Fruit fly (Drosophila melanogaster) whole organism, embryonic: ENCODE data around the gene Nin.

Experiments
- ATbp ChIP-seq: fragments of 200-800 bp; sonication (Bioruptor generic); optimal IDR thresholded peaks from 2 replicates; lab custom pipeline; 2017; ENCODE audit warnings: missing biosample characterization, mild to moderate bottlenecking, missing genetic modification characterization, missing genetic modification reagents
- Atf-2 ChIP-seq: fragments of 200-800 bp; sonication (Bioruptor generic); optimal IDR thresholded peaks from 2 replicates; lab custom pipeline; 2016; ENCODE audit warnings: missing biosample characterization, missing genetic modification characterization
- Atf6 ChIP-seq: fragments of 200-800 bp; sonication (Bioruptor generic); IDR thresholded peaks from 2 replicates; pipeline ENCODE4 v1.3.6; 2022; ENCODE audit warnings: missing biosample characterization, missing genetic modification characterization
- CG11085 ChIP-seq: fragments of 200-800 bp; sonication (Bioruptor generic); IDR thresholded peaks from 2 replicates; pipeline ENCODE4 v1.3.6; 2022; ENCODE audit warnings: missing biosample characterization, missing genetic modification characterization
- CG14050 ChIP-seq: fragments of 200-800 bp; sonication (Bioruptor generic); IDR thresholded peaks from 3 replicates; pipeline ENCODE4 v1.3.6; 2022; ENCODE audit warnings: missing biosample characterization, missing genetic modification characterization
- CG14710 ChIP-seq: fragments of 200-800 bp; sonication (Bioruptor generic); optimal IDR thresholded peaks from 3 replicates; lab custom pipeline; 2019; ENCODE audit warnings: missing biosample characterization, mild to moderate bottlenecking, missing genetic modification characterization, moderate library complexity
- CG14965 ChIP-seq: fragments of 200-800 bp; sonication (Bioruptor generic); optimal IDR thresholded peaks from 2 replicates; lab custom pipeline; 2016; ENCODE audit warnings: missing biosample characterization, missing genetic modification characterization, borderline replicate concordance
- CG15073 ChIP-seq: fragments of 200-800 bp; sonication (Bioruptor generic); optimal IDR thresholded peaks from 2 replicates; lab custom pipeline; 2016; ENCODE audit warnings: missing biosample characterization, missing genetic modification characterization
- CG18011 ChIP-seq: fragments of 200-800 bp; sonication (Bioruptor generic); optimal IDR thresholded peaks from 2 replicates; lab custom pipeline; 2017; ENCODE audit warnings: missing biosample characterization, missing genetic modification characterization, mild to moderate bottlenecking, moderate library complexity, missing genotype
- CG30020 ChIP-seq: fragments of 200-800 bp; optimal IDR thresholded peaks from 2 replicates; lab custom pipeline; 2019; ENCODE audit warnings: missing biosample characterization, mild to moderate bottlenecking, missing genetic modification characterization, moderate library complexity
- CG31224 ChIP-seq: fragments of 200-800 bp; sonication (Bioruptor generic); IDR thresholded peaks from 2 replicates; pipeline ENCODE4 v1.3.6; 2022; ENCODE audit warnings: missing biosample characterization, missing genetic modification characterization
- CG32532 ChIP-seq: fragments of 200-800 bp; sonication (Bioruptor generic); IDR thresholded peaks from 2 replicates; pipeline ENCODE4 v1.3.6; 2022; ENCODE audit warnings: missing biosample characterization, missing genetic modification characterization
- CG4707 ChIP-seq: fragments of 200-800 bp; sonication (Bioruptor generic); optimal IDR thresholded peaks from 2 replicates; lab custom pipeline; 2018; ENCODE audit warnings: missing biosample characterization, mild to moderate bottlenecking, missing genetic modification characterization, moderate library complexity
- CG5180 ChIP-seq: fragments of 200-800 bp; sonication (Bioruptor generic); optimal IDR thresholded peaks from 3 replicates; lab custom pipeline; 2017; ENCODE audit warnings: missing biosample characterization, missing genetic modification characterization, mild to moderate bottlenecking, moderate library complexity, missing genetic modification reagents
- CG6175 ChIP-seq: fragments of 200-800 bp; sonication (Bioruptor generic); IDR thresholded peaks from 3 replicates; pipeline ENCODE4 v1.3.6; 2022; ENCODE audit warnings: missing biosample characterization, missing genetic modification characterization
- CG7372 ChIP-seq: fragments of 200-800 bp; sonication (Bioruptor generic); IDR thresholded peaks from 2 replicates; pipeline ENCODE4 v1.3.6; 2022; ENCODE audit warnings: missing biosample characterization, missing genetic modification characterization
- CG8924 ChIP-seq: fragments of 200-800 bp; optimal IDR thresholded peaks from 3 replicates; lab custom pipeline; 2019; ENCODE audit warnings: missing biosample characterization, mild to moderate bottlenecking, missing genetic modification characterization, moderate library complexity
- CG9817 ChIP-seq: fragments of 200-800 bp; sonication (Bioruptor generic); optimal IDR thresholded peaks from 2 replicates; lab custom pipeline; 2018; ENCODE audit warnings: missing biosample characterization, mild to moderate bottlenecking, missing genetic modification characterization, moderate library complexity
- CkIIα-i1 ChIP-seq: fragments of 200-800 bp; sonication (Bioruptor generic); IDR thresholded peaks from 2 replicates; pipeline ENCODE4 v1.3.6; 2022; ENCODE audit warnings: missing biosample characterization, missing genetic modification characterization
- D ChIP-seq, 2 experiments: fragments of 200-800 bp in 1 of 2; fragments of >200 bp in 1 of 2; sonication (Bioruptor generic) in 1 of 2; optimal IDR thresholded peaks; 2 replicates in 1 of 2; 3 replicates in 1 of 2; lab custom pipeline; 2017; ENCODE audit warnings: mild to moderate bottlenecking in 1 of 2, missing biosample characterization in 1 of 2, missing genetic modification characterization in 1 of 2, missing genetic modification reagents in 1 of 2
- Dll ChIP-seq: fragments of 200-800 bp; sonication (Bioruptor generic); IDR thresholded peaks from 4 replicates; pipeline ENCODE4 v1.3.6; 2022; ENCODE audit warnings: missing biosample characterization, missing genetic modification characterization; ENCODE audit not compliant: partially characterized antibody
- Doc3 ChIP-seq: fragments of 200-800 bp; sonication (Bioruptor generic); IDR thresholded peaks from 3 replicates; pipeline ENCODE4 v1.3.6; 2022; ENCODE audit warnings: missing biosample characterization, missing genetic modification characterization; ENCODE audit not compliant: partially characterized antibody
- E2f1 ChIP-seq: fragments of 200-800 bp; sonication (Bioruptor generic); IDR thresholded peaks from 2 replicates; pipeline ENCODE4 v1.3.6; 2022; ENCODE audit warnings: missing biosample characterization, missing genetic modification characterization
- Ets97D ChIP-seq: fragments of 200-800 bp; sonication (Bioruptor generic); optimal IDR thresholded peaks from 3 replicates; lab custom pipeline; 2016; ENCODE audit warnings: missing biosample characterization, missing genetic modification characterization
- Fer2 ChIP-seq: fragments of 200-800 bp; sonication (Bioruptor generic); optimal IDR thresholded peaks from 2 replicates; lab custom pipeline; 2018; ENCODE audit warnings: missing biosample characterization, mild to moderate bottlenecking, missing genetic modification characterization, moderate library complexity
- HLH3B ChIP-seq: fragments of 200-800 bp; sonication (Bioruptor generic); IDR thresholded peaks from 2 replicates; pipeline ENCODE4 v1.3.6; 2022; ENCODE audit warnings: missing biosample characterization, missing genetic modification characterization
- HmgZ ChIP-seq: fragments of 200-800 bp; sonication (Bioruptor generic); optimal IDR thresholded peaks from 2 replicates; lab custom pipeline; 2018; ENCODE audit warnings: missing biosample characterization, mild to moderate bottlenecking, missing genetic modification characterization
- Med ChIP-seq: fragments of 200-800 bp; sonication (Bioruptor generic); peaks from one replicate; lab custom pipeline; 2016; ENCODE audit warnings: missing biosample characterization, missing genetic modification characterization, mild to moderate bottlenecking, inconsistent platforms, moderate library complexity
- Myb ChIP-seq: fragments of 200-800 bp; sonication (Bioruptor generic); optimal IDR thresholded peaks from 2 replicates; lab custom pipeline; 2016; ENCODE audit warnings: missing biosample characterization, missing genetic modification characterization
- Oli ChIP-seq: fragments of 200-800 bp; sonication (Bioruptor generic); optimal IDR thresholded peaks from 2 replicates; lab custom pipeline; 2018; ENCODE audit warnings: missing biosample characterization, mild to moderate bottlenecking, missing genetic modification characterization, moderate library complexity
- Ravus ChIP-seq: fragments of 200-800 bp; sonication (Bioruptor generic); IDR thresholded peaks from 2 replicates; pipeline ENCODE4 v1.3.6; 2022; ENCODE audit warnings: missing biosample characterization, missing genetic modification characterization
- Xbp1 ChIP-seq: fragments of 200-800 bp; sonication (Bioruptor generic); optimal IDR thresholded peaks from 3 replicates; lab custom pipeline; 2016; ENCODE audit warnings: missing biosample characterization, mild to moderate bottlenecking, missing genetic modification characterization
- bsh ChIP-seq, 2 experiments: fragments of 200-800 bp; sonication (Bioruptor generic); optimal IDR thresholded peaks; 2 replicates each; lab custom pipeline; 2017 to 2018; ENCODE audit warnings: mild to moderate bottlenecking in 2 of 2, missing biosample characterization in 2 of 2, missing genetic modification characterization in 2 of 2, moderate library complexity in 1 of 2
- chif ChIP-seq, 2 experiments: fragments of 200-800 bp; sonication (Bioruptor generic); optimal IDR thresholded peaks; 3 replicates each; lab custom pipeline; 2016; ENCODE audit warnings: missing biosample characterization in 2 of 2, missing genetic modification characterization in 2 of 2
- danr ChIP-seq: fragments of 200-800 bp; sonication (Bioruptor generic); IDR thresholded peaks from 2 replicates; pipeline ENCODE4 v1.3.6; 2022; ENCODE audit warnings: missing biosample characterization, missing genetic modification characterization
- eyg ChIP-seq: fragments of 200-800 bp; sonication (Bioruptor generic); optimal IDR thresholded peaks from 3 replicates; lab custom pipeline; 2016; ENCODE audit warnings: missing biosample characterization, missing genetic modification characterization
- fd3F ChIP-seq: fragments of 200-800 bp; sonication (Bioruptor generic); optimal IDR thresholded peaks from 2 replicates; lab custom pipeline; 2018; ENCODE audit warnings: missing biosample characterization, mild to moderate bottlenecking, missing genetic modification characterization, moderate library complexity
- hb ChIP-seq: fragments of 200-800 bp; sonication (Bioruptor generic); IDR thresholded peaks from 3 replicates; pipeline ENCODE4 v1.3.6; 2022; ENCODE audit warnings: missing biosample characterization, missing genetic modification characterization; ENCODE audit not compliant: partially characterized antibody
- inv ChIP-seq: fragments of 200-800 bp; sonication (Bioruptor generic); IDR thresholded peaks from 2 replicates; pipeline ENCODE4 v1.3.6; 2022; ENCODE audit warnings: missing biosample characterization, missing genetic modification characterization; ENCODE audit not compliant: partially characterized antibody
- jing ChIP-seq: fragments of 200-800 bp; sonication (Bioruptor generic); optimal IDR thresholded peaks from 2 replicates; lab custom pipeline; 2018; ENCODE audit warnings: missing biosample characterization, mild to moderate bottlenecking, missing genetic modification characterization
- odd ChIP-seq: fragments of 200-800 bp; sonication (Bioruptor generic); optimal IDR thresholded peaks from 2 replicates; lab custom pipeline; 2017; ENCODE audit warnings: missing biosample characterization, mild to moderate bottlenecking, missing genetic modification characterization
- pb ChIP-seq: fragments of 200-800 bp; sonication (Bioruptor generic); optimal IDR thresholded peaks from 3 replicates; lab custom pipeline; 2016; ENCODE audit warnings: missing biosample characterization, missing genetic modification characterization
- schlank ChIP-seq: fragments of 200-800 bp; sonication (Bioruptor generic); optimal IDR thresholded peaks from 2 replicates; lab custom pipeline; 2018; ENCODE audit warnings: missing biosample characterization, mild to moderate bottlenecking, missing genetic modification characterization
- sima ChIP-seq: fragments of 200-800 bp; sonication (Bioruptor generic); optimal IDR thresholded peaks from 2 replicates; lab custom pipeline; 2016; ENCODE audit warnings: missing biosample characterization, missing genetic modification characterization
- sna ChIP-seq: fragments of 200-800 bp; sonication (Bioruptor generic); IDR thresholded peaks from 2 replicates; pipeline ENCODE4 v1.3.6; 2022; ENCODE audit warnings: missing biosample characterization, missing genetic modification characterization; ENCODE audit not compliant: partially characterized antibody
- sqz ChIP-seq: fragments of 200-800 bp; sonication (Bioruptor generic); optimal IDR thresholded peaks from 3 replicates; lab custom pipeline; 2018; ENCODE audit warnings: missing biosample characterization, mild to moderate bottlenecking, missing genetic modification characterization
- stc ChIP-seq: fragments of 200-800 bp; sonication (Bioruptor generic); IDR thresholded peaks from 2 replicates; pipeline ENCODE4 v1.3.6; 2022; ENCODE audit warnings: missing biosample characterization, missing genetic modification characterization
- vnd ChIP-seq: fragments of 200-800 bp; sonication (Bioruptor generic); IDR thresholded peaks from 3 replicates; pipeline ENCODE4 v1.3.6; 2022; ENCODE audit warnings: missing biosample characterization, missing genetic modification characterization; ENCODE audit not compliant: partially characterized antibody

The Nin gene

dm6 chr2L:5256036-5256846, 22.1 kb downstream of the Nin start (continued):
- no peak for TF ChIP-seq HmgZ (tag; lab: Kevin White, UChicago)
- peak; percentile 25 for TF ChIP-seq odd (GFP tag; lab: Kevin White, UChicago)
- peak; percentile 31 for TF ChIP-seq CG4707
- peak; percentile 44; the same call in 1 of the 2 replicates for TF ChIP-seq HLH3B (GFP tag; lab: Robert Waterston, UW)
- peak; percentile 7; the same call in 1 of the 3 replicates for TF ChIP-seq vnd (GFP tag; lab: Robert Waterston, UW)
- no peak for TF ChIP-seq Fer2 (tag; lab: Kevin White, UChicago)
- no peak; the same call in 1 of the 2 replicates for TF ChIP-seq E2f1 (GFP tag; lab: Robert Waterston, UW)
- no peak for TF ChIP-seq CG31224 (GFP tag; lab: Robert Waterston, UW)
- no peak for TF ChIP-seq CG15073 (GFP tag; lab: Kevin White, UChicago)
- peak; percentile 3 for TF ChIP-seq Atf-2 (GFP tag; lab: Kevin White, UChicago)
- TF ChIP-seq stc, result peak; percentile 21; the same call in 1 of the 2 replicates
- no peak for TF ChIP-seq Doc3 (GFP tag; lab: Robert Waterston, UW)
- TF ChIP-seq eyg (GFP tag; lab: Kevin White, UChicago), result no peak
- no peak for TF ChIP-seq CG9817
- peak; percentile 14 for TF ChIP-seq CG30020 (tag; lab: Kevin White, UChicago)
- TF ChIP-seq schlank (tag; lab: Kevin White, UChicago), result no peak
- peak; percentile 41 for TF ChIP-seq CG8924
- no peak for TF ChIP-seq CG14965
- no peak for TF ChIP-seq sna (GFP tag; lab: Robert Waterston, UW)
- peak; percentile 32 for TF ChIP-seq Xbp1 (GFP tag; lab: Kevin White, UChicago)
- TF ChIP-seq Ets97D (GFP tag; lab: Kevin White, UChicago), result no peak
- TF ChIP-seq sima (GFP tag; lab: Kevin White, UChicago), result no peak
- TF ChIP-seq CkIIα-i1, result no peak
- no peak for TF ChIP-seq pb
- TF ChIP-seq Dll (GFP tag; lab: Robert Waterston, UW), result no peak
- no peak for TF ChIP-seq CG32532 (GFP tag; lab: Robert Waterston, UW)
- TF ChIP-seq Med (GFP tag; lab: Kevin White, UChicago), result peak; percentile 84
- TF ChIP-seq jing (GFP tag; lab: Kevin White, UChicago), result no peak
- TF ChIP-seq danr (GFP tag; lab: Robert Waterston, UW), result no peak
- TF ChIP-seq CG14050 (GFP tag; lab: Robert Waterston, UW), result no peak
- no peak for TF ChIP-seq fd3F
- TF ChIP-seq chif (GFP tag; optimal IDR thresholded peaks at IDR 0.05; lab: Kevin White, UChicago), result peak; percentile 20 to 42
- no peak for TF ChIP-seq CG7372 (GFP tag; lab: Robert Waterston, UW)
- peak; percentile 56 for TF ChIP-seq CG5180 (GFP tag; lab: Kevin White, UChicago)
- no peak for TF ChIP-seq D (optimal IDR thresholded peaks at IDR 0.05; lab: Kevin White, UChicago)
- TF ChIP-seq D (GFP tag; optimal IDR thresholded peaks at IDR 0.05; lab: Kevin White, UChicago), result peak; percentile 61
- TF ChIP-seq Oli (tag; lab: Kevin White, UChicago), result peak; percentile 29
- no peak for TF ChIP-seq Atf6
- no peak for TF ChIP-seq CG18011 (GFP tag; lab: Kevin White, UChicago)
- TF ChIP-seq CG11085 (GFP tag; lab: Robert Waterston, UW), result no peak
- peak; percentile 57 for TF ChIP-seq ATbp (GFP tag; lab: Kevin White, UChicago)
- no peak for TF ChIP-seq inv
- peak; percentile 59 for TF ChIP-seq sqz
- peak in 1 of 2 experiments; percentile 71 for TF ChIP-seq bsh (GFP tag; optimal IDR thresholded peaks at IDR 0.05; lab: Kevin White, UChicago)
- no peak for TF ChIP-seq CG6175
- TF ChIP-seq hb (GFP tag; lab: Robert Waterston, UW), result no peak
- TF ChIP-seq Myb, result no peak
- peak; percentile 65 for TF ChIP-seq CG14710
- TF ChIP-seq Ravus (GFP tag; lab: Robert Waterston, UW), result no peak
